Fruit fly (Drosophila melanogaster): Measurements from ENCODE around the gene tin.

tin gene

DNA sequence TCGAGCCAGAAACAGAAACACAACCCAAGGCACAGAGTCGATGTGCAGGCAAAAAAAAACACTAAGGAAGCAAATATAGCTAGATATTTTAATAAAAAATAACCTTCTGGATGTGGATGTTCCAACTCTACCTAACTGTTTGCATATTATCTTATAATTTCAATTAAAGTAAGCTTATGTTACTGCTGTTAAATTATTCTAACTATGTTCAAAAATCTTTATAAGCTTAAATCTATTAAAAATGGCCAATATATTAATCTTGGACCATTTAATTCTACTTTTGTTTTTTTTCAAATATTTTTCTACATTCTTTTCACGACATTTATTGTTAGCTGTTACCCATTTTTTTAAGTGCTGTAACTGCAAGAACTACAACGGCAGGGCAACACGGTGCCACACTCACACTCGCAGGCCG lies 39.8 kb upstream of the tin start (continued):
- no peak for TF ChIP-seq Adf1 (GFP tag; IDR thresholded peaks at IDR 0.05)
- no peak for TF ChIP-seq CrebB (tag; optimal IDR thresholded peaks at IDR 0.05)
- peak; percentile 80 for TF ChIP-seq CG9727 (GFP tag; optimal IDR thresholded peaks at IDR 0.05)
- no peak for TF ChIP-seq CG30020 (tag; optimal IDR thresholded peaks at IDR 0.05)
- TF ChIP-seq Dbx (GFP tag; IDR thresholded peaks at IDR 0.05): 0 out of 3 replicates have a peak, but pooled peaks have one; percentile 21
- no peak for TF ChIP-seq gce (GFP tag; IDR thresholded peaks at IDR 0.05)
- TF ChIP-seq Opbp (GFP tag; IDR thresholded peaks at IDR 0.05; ENCODE audit: partially characterized antibody): no peak
- no peak for TF ChIP-seq nerfin-1 (tag; optimal IDR thresholded peaks at IDR 0.05)
- TF ChIP-seq MTF-1 (GFP tag; optimal IDR thresholded peaks at IDR 0.05; ENCODE audit: borderline replicate concordance): no peak
- peak; percentile 80 for TF ChIP-seq CG7839 (tag; optimal IDR thresholded peaks at IDR 0.05)
- no peak for TF ChIP-seq CG7357 (GFP tag; IDR thresholded peaks at IDR 0.05)
- no peak for TF ChIP-seq maf-S (GFP tag; optimal IDR thresholded peaks at IDR 0.05)
- no peak; the same call in 1 of the 2 replicates for TF ChIP-seq E2f1 (GFP tag; IDR thresholded peaks at IDR 0.05)
- peak; percentile 42 for TF ChIP-seq CG12104 (GFP tag; optimal IDR thresholded peaks at IDR 0.05)
- no peak for TF ChIP-seq CG12769 (tag; optimal IDR thresholded peaks at IDR 0.05)
- peak; percentile 76 for TF ChIP-seq CG31441 (GFP tag; IDR thresholded peaks at IDR 0.05)
- no peak for TF ChIP-seq Ravus (GFP tag; IDR thresholded peaks at IDR 0.05)
- peak; percentile 59; the same call in 1 of the 2 replicates for TF ChIP-seq Xrp1 (GFP tag; IDR thresholded peaks at IDR 0.05)
- peak; percentile 61 for TF ChIP-seq CG9437 (GFP tag; optimal IDR thresholded peaks at IDR 0.05)
- TF ChIP-seq HLH54F (GFP tag; optimal IDR thresholded peaks at IDR 0.05): no peak
- TF ChIP-seq gt (GFP tag; IDR thresholded peaks at IDR 0.05): no peak
- no peak for TF ChIP-seq nom (GFP tag; optimal IDR thresholded peaks at IDR 0.05)
- no peak for TF ChIP-seq CG7987 (GFP tag; optimal IDR thresholded peaks at IDR 0.05)
- no peak for TF ChIP-seq luna (GFP tag; optimal IDR thresholded peaks at IDR 0.05)
- no peak for TF ChIP-seq CG3838 (GFP tag; optimal IDR thresholded peaks at IDR 0.05)
- no peak for TF ChIP-seq Kr (GFP tag; optimal IDR thresholded peaks at IDR 0.05)
- no peak for TF ChIP-seq Fer2 (tag; optimal IDR thresholded peaks at IDR 0.05)
- TF ChIP-seq her (GFP tag; optimal IDR thresholded peaks at IDR 0.05): no peak
- no peak for TF ChIP-seq Sin3A (optimal IDR thresholded peaks at IDR 0.05)
- peak; percentile 5 for TF ChIP-seq Six4 (GFP tag; optimal IDR thresholded peaks at IDR 0.05)
- TF ChIP-seq CHES-1-like (GFP tag; optimal IDR thresholded peaks at IDR 0.05): no peak
- TF ChIP-seq CG2678 (tag; optimal IDR thresholded peaks at IDR 0.05): peak; percentile 84
- no peak for TF ChIP-seq hbn (GFP tag; IDR thresholded peaks at IDR 0.05; ENCODE audit: partially characterized antibody)
- TF ChIP-seq CG17568 (GFP tag; optimal IDR thresholded peaks at IDR 0.05): peak; percentile 39
- peak; percentile 58 for TF ChIP-seq az2 (GFP tag; optimal IDR thresholded peaks at IDR 0.05)
- TF ChIP-seq Med (GFP tag): no peak
- peak; percentile 60 for TF ChIP-seq CG10209 (GFP tag; optimal IDR thresholded peaks at IDR 0.05)
- TF ChIP-seq crol (GFP tag; IDR thresholded peaks at IDR 0.05): no peak
- no peak for TF ChIP-seq CG6813 (GFP tag; optimal IDR thresholded peaks at IDR 0.05)
- no peak for TF ChIP-seq TFAM (GFP tag; optimal IDR thresholded peaks at IDR 0.05)
- no peak for TF ChIP-seq H2.0 (GFP tag; IDR thresholded peaks at IDR 0.05)
- TF ChIP-seq fru (optimal IDR thresholded peaks at IDR 0.05): no peak
- no peak for TF ChIP-seq CG34376 (GFP tag; optimal IDR thresholded peaks at IDR 0.05)
- TF ChIP-seq CG2120 (GFP tag; optimal IDR thresholded peaks at IDR 0.05): peak; percentile 74
- TF ChIP-seq al (GFP tag; IDR thresholded peaks at IDR 0.05): no peak
- TF ChIP-seq Nf-YA (GFP tag; IDR thresholded peaks at IDR 0.05): no peak
- no peak for TF ChIP-seq jing (GFP tag; optimal IDR thresholded peaks at IDR 0.05)
- TF ChIP-seq kah (GFP tag; optimal IDR thresholded peaks at IDR 0.05): no peak
- TF ChIP-seq odd (GFP tag; optimal IDR thresholded peaks at IDR 0.05): peak; percentile 0
- TF ChIP-seq Sox102F (GFP tag; optimal IDR thresholded peaks at IDR 0.05): peak; percentile 66
- TF ChIP-seq Dad (GFP tag; optimal IDR thresholded peaks at IDR 0.05): no peak
- TF ChIP-seq CG14710 (tag; optimal IDR thresholded peaks at IDR 0.05): peak; percentile 60

Data from whole organism, embryonic.